Worm (Caenorhabditis elegans) whole organism, early embryonic: ENCODE data around the gene F49F1.7.

Experiments used
- B0310.2 ChIP-seq: sonication (generic microtip); optimal IDR thresholded peaks from 2 replicates; lab custom pipeline; 2016; ENCODE audit warnings: mild to moderate bottlenecking, missing genetic modification characterization, missing compliant biosample characterization
- F13C5.2 ChIP-seq: sonication (generic microtip); optimal IDR thresholded peaks from 2 replicates; lab custom pipeline; 2017; ENCODE audit warnings: mild to moderate bottlenecking, missing genetic modification characterization, inconsistent platforms, missing compliant biosample characterization
- aly-1 ChIP-seq: sonication (generic microtip); optimal IDR thresholded peaks from 2 replicates; lab custom pipeline; 2016; ENCODE audit warnings: missing genetic modification characterization, missing compliant biosample characterization
- ama-1 ChIP-seq: fragments of 150-350 bp; optimal IDR thresholded peaks from 2 replicates; lab custom pipeline; 2014
- ceh-13 ChIP-seq: fragments of 200-800 bp; sonication (Bioruptor generic); optimal IDR thresholded peaks from 2 replicates; lab custom pipeline; 2018; ENCODE audit warnings: mild to moderate bottlenecking, missing genetic modification characterization, missing compliant biosample characterization
- ets-7 ChIP-seq: sonication (generic microtip); optimal IDR thresholded peaks from 2 replicates; lab custom pipeline; 2016; ENCODE audit warnings: missing genotype, missing genetic modification characterization, missing compliant biosample characterization
- flt-1 ChIP-seq: fragments of 200-800 bp; sonication (Bioruptor generic); IDR thresholded peaks from 2 replicates; pipeline ENCODE4 v1.3.6; 2022; ENCODE audit warnings: missing genetic modification characterization, missing compliant biosample characterization
- hnd-1 ChIP-seq: sonication (generic microtip); optimal IDR thresholded peaks from 2 replicates; lab custom pipeline; 2016; ENCODE audit warnings: missing genetic modification characterization, missing compliant biosample characterization
- pes-1 ChIP-seq: fragments of 200-800 bp; sonication (Bioruptor generic); IDR thresholded peaks from 2 replicates; pipeline ENCODE4 v1.3.6; 2022; ENCODE audit warnings: missing genetic modification reagents, missing genetic modification characterization, missing compliant biosample characterization
- scrt-1 ChIP-seq: fragments of 200-800 bp; sonication (Bioruptor generic); IDR thresholded peaks from 2 replicates; pipeline ENCODE4 v1.3.6; 2022; ENCODE audit warnings: missing genetic modification characterization, missing compliant biosample characterization
- sea-1 ChIP-seq: fragments of 200-800 bp; sonication (Bioruptor generic); conservative IDR thresholded peaks from 2 replicates; pipeline ENCODE4 v1.3.6; 2022; ENCODE audit warnings: missing genetic modification characterization, missing compliant biosample characterization
- tbx-11 ChIP-seq: fragments of 200-800 bp; sonication (Bioruptor generic); IDR thresholded peaks from 2 replicates; pipeline ENCODE4 v1.3.6; 2022; ENCODE audit warnings: missing genetic modification characterization, missing compliant biosample characterization
- tbx-37 ChIP-seq: fragments of 200-800 bp; sonication (Bioruptor generic); conservative IDR thresholded peaks from 2 replicates; pipeline ENCODE4 v1.3.6; 2022; ENCODE audit warnings: missing genetic modification reagents, missing genetic modification characterization, missing compliant biosample characterization
- tra-4 ChIP-seq: sonication (generic microtip); optimal IDR thresholded peaks from 2 replicates; lab custom pipeline; 2017; ENCODE audit warnings: missing genetic modification characterization, missing compliant biosample characterization

ce11 chrIV:4108767-4109166, 16.8 kb downstream of the F49F1.7 start, which contains the start of gene C35B1.7:
- TF ChIP-seq ama-1 (no peak), tra-4 (tag; lab: Kevin White, UChicago) (no peak), hnd-1 (tag; lab: Kevin White, UChicago) (no peak), B0310.2 (tag; lab: Kevin White, UChicago) (no peak), sea-1 (GFP tag; lab: Robert Waterston, UW) (no peak), ceh-13 (GFP tag; lab: Kevin White, UChicago) (no peak), F13C5.2 (tag; lab: Kevin White, UChicago) (no peak), aly-1 (tag; lab: Kevin White, UChicago) (no peak), ets-7 (no peak), tbx-37 (GFP tag; lab: Robert Waterston, UW) (no peak), flt-1 (GFP tag; lab: Robert Waterston, UW) (no peak), scrt-1 (GFP tag; lab: Robert Waterston, UW) (no peak), pes-1 (GFP tag; lab: Robert Waterston, UW) (no peak), tbx-11 (no peak)
